Fruit fly (Drosophila melanogaster) whole organism, embryonic: ENCODE results near the gene Antdh.

ENCODE experiments used
- BEAF-32 ChIP-seq: fragments of 200-800 bp; sonication (Bioruptor generic); optimal IDR thresholded peaks from 3 replicates; lab custom pipeline; 2017; ENCODE audit warnings: missing biosample characterization, missing genetic modification characterization, mild to moderate bottlenecking, moderate library complexity, missing genetic modification reagents
- Bgb ChIP-seq: fragments of 200-800 bp; sonication (Bioruptor generic); IDR thresholded peaks from 2 replicates; pipeline ENCODE4 v1.3.6; 2022; ENCODE audit warnings: missing biosample characterization, missing genetic modification characterization; ENCODE audit not compliant: partially characterized antibody
- C15 ChIP-seq: fragments of 200-800 bp; sonication (Bioruptor generic); IDR thresholded peaks from 3 replicates; pipeline ENCODE4 v1.3.6; 2022; ENCODE audit warnings: missing biosample characterization, missing genetic modification characterization
- CG11398 ChIP-seq: fragments of 200-800 bp; sonication (Bioruptor generic); optimal IDR thresholded peaks from 2 replicates; lab custom pipeline; 2016; ENCODE audit warnings: missing biosample characterization, missing genetic modification characterization
- CG11723 ChIP-seq: fragments of 200-800 bp; sonication (Bioruptor generic); optimal IDR thresholded peaks from 2 replicates; lab custom pipeline; 2017; ENCODE audit warnings: missing biosample characterization, mild to moderate bottlenecking, missing genetic modification characterization
- CG12155 ChIP-seq: fragments of 200-800 bp; sonication (Bioruptor generic); optimal IDR thresholded peaks from 3 replicates; lab custom pipeline; 2016; ENCODE audit warnings: missing biosample characterization, missing genetic modification characterization
- CG12659 ChIP-seq: fragments of 200-800 bp; sonication (Bioruptor generic); optimal IDR thresholded peaks from 3 replicates; lab custom pipeline; 2017; ENCODE audit warnings: mild to moderate bottlenecking, missing biosample characterization, missing genetic modification reagents, missing genetic modification characterization
- CG12942 ChIP-seq: fragments of 200-800 bp; sonication (Bioruptor generic); optimal IDR thresholded peaks from 3 replicates; lab custom pipeline; 2016; ENCODE audit warnings: missing biosample characterization, missing genetic modification characterization
- CG14667 ChIP-seq: fragments of 200-800 bp; sonication (Bioruptor generic); IDR thresholded peaks from 2 replicates; pipeline ENCODE4 v1.3.6; 2022; ENCODE audit warnings: missing biosample characterization, missing genetic modification characterization
- CG14710 ChIP-seq: fragments of 200-800 bp; sonication (Bioruptor generic); optimal IDR thresholded peaks from 3 replicates; lab custom pipeline; 2019; ENCODE audit warnings: missing biosample characterization, mild to moderate bottlenecking, missing genetic modification characterization, moderate library complexity
- CG15479 ChIP-seq: fragments of 200-800 bp; sonication (Bioruptor generic); optimal IDR thresholded peaks from 3 replicates; lab custom pipeline; 2019; ENCODE audit warnings: missing biosample characterization, mild to moderate bottlenecking, missing genetic modification characterization, moderate library complexity
- CG1647 ChIP-seq: fragments of 200-800 bp; sonication (Bioruptor generic); optimal IDR thresholded peaks from 3 replicates; lab custom pipeline; 2016; ENCODE audit warnings: missing biosample characterization, missing genetic modification characterization
- CG16779 ChIP-seq: fragments of 200-800 bp; sonication (Bioruptor generic); IDR thresholded peaks from 2 replicates; pipeline ENCODE4 v1.3.6; 2022; ENCODE audit warnings: missing biosample characterization, missing genetic modification characterization
- CG17568 ChIP-seq: fragments of 200-800 bp; sonication (Bioruptor generic); optimal IDR thresholded peaks from 2 replicates; lab custom pipeline; 2018; ENCODE audit warnings: missing biosample characterization, mild to moderate bottlenecking, missing genetic modification characterization, moderate library complexity
- CG17612 ChIP-seq: fragments of 200-800 bp; sonication (Bioruptor generic); IDR thresholded peaks from 2 replicates; pipeline ENCODE4 v1.3.6; 2022; ENCODE audit warnings: missing biosample characterization, missing genetic modification characterization
- CG1792 ChIP-seq: fragments of 200-800 bp; sonication (Bioruptor generic); optimal IDR thresholded peaks from 2 replicates; lab custom pipeline; 2016; ENCODE audit warnings: missing biosample characterization, missing genetic modification characterization
- CG5245 ChIP-seq: fragments of 200-800 bp; sonication (Bioruptor generic); optimal IDR thresholded peaks from 3 replicates; lab custom pipeline; 2016; ENCODE audit warnings: missing biosample characterization, missing genetic modification characterization
- CG7839 ChIP-seq: fragments of 200-800 bp; sonication (Bioruptor generic); optimal IDR thresholded peaks from 3 replicates; lab custom pipeline; 2018; ENCODE audit warnings: missing biosample characterization, mild to moderate bottlenecking, missing genetic modification characterization, moderate library complexity
- CG8281 ChIP-seq: fragments of 200-800 bp; sonication (Bioruptor generic); optimal IDR thresholded peaks from 2 replicates; lab custom pipeline; 2018; ENCODE audit warnings: missing biosample characterization, mild to moderate bottlenecking, missing genetic modification characterization, moderate library complexity
- CG8478 ChIP-seq: fragments of >200 bp; optimal IDR thresholded peaks from 2 replicates; lab custom pipeline; 2018
- CG9727 ChIP-seq: fragments of 200-800 bp; sonication (Bioruptor generic); optimal IDR thresholded peaks from 3 replicates; lab custom pipeline; 2017; ENCODE audit warnings: missing biosample characterization, mild to moderate bottlenecking, missing genetic modification characterization
- CG9817 ChIP-seq: fragments of 200-800 bp; sonication (Bioruptor generic); optimal IDR thresholded peaks from 2 replicates; lab custom pipeline; 2018; ENCODE audit warnings: missing biosample characterization, mild to moderate bottlenecking, missing genetic modification characterization, moderate library complexity
- Dad ChIP-seq: fragments of 200-800 bp; sonication (Bioruptor generic); optimal IDR thresholded peaks from 3 replicates; lab custom pipeline; 2016; ENCODE audit warnings: missing biosample characterization, missing genetic modification characterization
- Dek ChIP-seq: fragments of 200-800 bp; sonication (Bioruptor generic); optimal IDR thresholded peaks from 3 replicates; lab custom pipeline; 2019; ENCODE audit warnings: missing biosample characterization, mild to moderate bottlenecking, missing genetic modification characterization, moderate library complexity
- Dref ChIP-seq: fragments of 200-800 bp; sonication (Bioruptor generic); IDR thresholded peaks from 2 replicates; pipeline ENCODE4 v1.3.6; 2022; ENCODE audit warnings: missing biosample characterization, missing genetic modification characterization
- Ets65A ChIP-seq: fragments of 200-800 bp; sonication (Bioruptor generic); peaks from one replicate; lab custom pipeline; 2016; ENCODE audit warnings: missing biosample characterization, missing genetic modification characterization
- H15 ChIP-seq: fragments of 200-800 bp; sonication (Bioruptor generic); IDR thresholded peaks from 3 replicates; pipeline ENCODE4 v1.3.6; 2022; ENCODE audit warnings: missing biosample characterization, missing genetic modification characterization
- HLH4C ChIP-seq: fragments of 200-800 bp; sonication (Bioruptor generic); IDR thresholded peaks from 3 replicates; pipeline ENCODE4 v1.3.6; 2022; ENCODE audit warnings: missing biosample characterization, missing genetic modification characterization; ENCODE audit not compliant: partially characterized antibody
- HmgD ChIP-seq: fragments of 200-800 bp; sonication (Bioruptor generic); optimal IDR thresholded peaks from 3 replicates; lab custom pipeline; 2016; ENCODE audit warnings: missing biosample characterization, missing genetic modification characterization
- Hr51 ChIP-seq, 2 experiments: fragments of 200-800 bp; sonication (Bioruptor generic); optimal IDR thresholded peaks; 2 replicates in 1 of 2; 3 replicates in 1 of 2; lab custom pipeline; 2016 to 2018; ENCODE audit warnings: missing biosample characterization in 2 of 2, missing genetic modification characterization in 2 of 2, mild to moderate bottlenecking in 1 of 2, moderate library complexity in 1 of 2
- Hr78 ChIP-seq, 2 experiments: fragments of 200-800 bp in 1 of 2; fragments of >200 bp in 1 of 2; sonication (Bioruptor generic) in 1 of 2; optimal IDR thresholded peaks; 2 replicates each; lab custom pipeline; 2017 to 2019; ENCODE audit warnings: missing biosample characterization in 2 of 2, missing genetic modification characterization in 2 of 2, mild to moderate bottlenecking in 1 of 2, moderate library complexity in 1 of 2
- MBD-R2 ChIP-seq: fragments of 200-800 bp; sonication (Bioruptor generic); IDR thresholded peaks from 2 replicates; pipeline ENCODE4 v1.3.6; 2022; ENCODE audit warnings: missing biosample characterization, missing genetic modification characterization
- Max ChIP-seq: fragments of 200-800 bp; sonication (Bioruptor generic); optimal IDR thresholded peaks from 2 replicates; lab custom pipeline; 2016; ENCODE audit warnings: missing biosample characterization, mild to moderate bottlenecking, missing genetic modification characterization
- Med ChIP-seq: fragments of 200-800 bp; sonication (Bioruptor generic); peaks from one replicate; lab custom pipeline; 2016; ENCODE audit warnings: missing biosample characterization, missing genetic modification characterization, mild to moderate bottlenecking, inconsistent platforms, moderate library complexity
- NC2β ChIP-seq: fragments of 200-800 bp; sonication (Bioruptor generic); optimal IDR thresholded peaks from 2 replicates; lab custom pipeline; 2016; ENCODE audit warnings: missing biosample characterization, missing genetic modification characterization
- Six4 ChIP-seq: fragments of 200-800 bp; sonication (Bioruptor generic); optimal IDR thresholded peaks from 2 replicates; lab custom pipeline; 2016; ENCODE audit warnings: missing biosample characterization, missing genetic modification characterization
- bsh ChIP-seq, 2 experiments: fragments of 200-800 bp; sonication (Bioruptor generic); optimal IDR thresholded peaks; 2 replicates each; lab custom pipeline; 2017 to 2018; ENCODE audit warnings: mild to moderate bottlenecking in 2 of 2, missing biosample characterization in 2 of 2, missing genetic modification characterization in 2 of 2, moderate library complexity in 1 of 2
- dm ChIP-seq: fragments of 200-800 bp; sonication (Bioruptor generic); optimal IDR thresholded peaks from 3 replicates; lab custom pipeline; 2016; ENCODE audit warnings: missing biosample characterization, missing genetic modification characterization
- dmrt99B ChIP-seq: fragments of 200-800 bp; sonication (Bioruptor generic); optimal IDR thresholded peaks from 2 replicates; lab custom pipeline; 2018; ENCODE audit warnings: missing biosample characterization, mild to moderate bottlenecking, missing genetic modification characterization, moderate library complexity
- ems ChIP-seq: fragments of 200-800 bp; sonication (Bioruptor generic); optimal IDR thresholded peaks from 3 replicates; lab custom pipeline; 2016; ENCODE audit warnings: missing biosample characterization, missing genetic modification characterization
- gce ChIP-seq: fragments of 200-800 bp; sonication (Bioruptor generic); IDR thresholded peaks from 3 replicates; pipeline ENCODE4 v1.3.6; 2022; ENCODE audit warnings: missing biosample characterization, missing genetic modification characterization
- gcm2 ChIP-seq: fragments of 200-800 bp; sonication (Bioruptor generic); optimal IDR thresholded peaks from 2 replicates; lab custom pipeline; 2016; ENCODE audit warnings: missing biosample characterization, missing genetic modification characterization
- h ChIP-seq: fragments of >200 bp; optimal IDR thresholded peaks from 2 replicates; lab custom pipeline; 2017
- jigr1 ChIP-seq: fragments of 200-800 bp; sonication (Bioruptor generic); IDR thresholded peaks from 3 replicates; pipeline ENCODE4 v1.3.6; 2022; ENCODE audit warnings: missing biosample characterization, missing genetic modification characterization
- lab ChIP-seq: fragments of 200-800 bp; sonication (Bioruptor generic); optimal IDR thresholded peaks from 3 replicates; lab custom pipeline; 2017; ENCODE audit warnings: missing biosample characterization, missing genetic modification characterization, mild to moderate bottlenecking, moderate library complexity, missing genetic modification reagents
- pros ChIP-seq: fragments of 200-800 bp; sonication (Bioruptor generic); optimal IDR thresholded peaks from 3 replicates; lab custom pipeline; 2019; ENCODE audit warnings: missing biosample characterization, mild to moderate bottlenecking, missing genetic modification characterization, moderate library complexity
- ranshi ChIP-seq: fragments of 200-800 bp; sonication (Bioruptor generic); IDR thresholded peaks from 2 replicates; pipeline ENCODE4 v1.3.6; 2022; ENCODE audit warnings: missing biosample characterization, missing genetic modification characterization
- row ChIP-seq: fragments of 200-800 bp; sonication (Bioruptor generic); IDR thresholded peaks from 3 replicates; pipeline ENCODE4 v1.3.6; 2022; ENCODE audit warnings: missing biosample characterization, missing genetic modification characterization
- sens ChIP-seq: fragments of 200-800 bp; sonication (Bioruptor generic); peaks from one replicate; lab custom pipeline; 2016; ENCODE audit warnings: missing biosample characterization, missing genetic modification characterization
- ssp ChIP-seq: fragments of 200-800 bp; sonication (Bioruptor generic); IDR thresholded peaks from 2 replicates; pipeline ENCODE4 v1.3.6; 2022; ENCODE audit warnings: missing biosample characterization, missing genetic modification characterization
- usp ChIP-seq: fragments of >200 bp; optimal IDR thresholded peaks from 2 replicates; lab custom pipeline; 2017; ENCODE audit warnings: missing biosample characterization, missing genetic modification characterization
- yki ChIP-seq: fragments of >200 bp; optimal IDR thresholded peaks from 3 replicates; lab custom pipeline; 2018

Antdh gene

dm6 chrX:11148272-11148835, 20.5 kb downstream of the Antdh start, which contains the start of gene Ran (continued):
- no peak for TF ChIP-seq jigr1 (GFP tag; lab: Robert Waterston, UW)
- no peak for TF ChIP-seq Dad (GFP tag; lab: Kevin White, UChicago)
- no peak for TF ChIP-seq Hr78 (GFP tag; optimal IDR thresholded peaks at IDR 0.05; lab: Kevin White, UChicago)
- no peak for TF ChIP-seq bsh (GFP tag; optimal IDR thresholded peaks at IDR 0.05; lab: Kevin White, UChicago)
- peak; percentile 44 for TF ChIP-seq sens (GFP tag; lab: Kevin White, UChicago)
- no peak for TF ChIP-seq h (lab: Kevin White, UChicago)
- no peak for TF ChIP-seq CG15479 (GFP tag; lab: Kevin White, UChicago)
- TF ChIP-seq row (GFP tag; lab: Robert Waterston, UW) = peak; percentile 81
- peak; percentile 21 for TF ChIP-seq CG12659 (GFP tag; lab: Kevin White, UChicago)
- peak; percentile 59 for TF ChIP-seq Med (GFP tag; lab: Kevin White, UChicago)
- peak; percentile 7; the same call in 1 of the 2 replicates for TF ChIP-seq CG14667
- peak; percentile 65 for TF ChIP-seq Dref (GFP tag; lab: Robert Waterston, UW)
- TF ChIP-seq Max (GFP tag; lab: Kevin White, UChicago) = no peak
- peak; percentile 35 for TF ChIP-seq MBD-R2
- TF ChIP-seq CG1647 (GFP tag; lab: Kevin White, UChicago) = no peak
- no peak for TF ChIP-seq CG17568
- TF ChIP-seq Dek = no peak
- peak; percentile 37; the same call in 1 of the 2 replicates for TF ChIP-seq Bgb (GFP tag; lab: Robert Waterston, UW)
- TF ChIP-seq CG17612 (GFP tag; lab: Robert Waterston, UW) = no peak
- TF ChIP-seq CG11398 (GFP tag; lab: Kevin White, UChicago) = no peak
- no peak for TF ChIP-seq CG12942
- TF ChIP-seq HLH4C (GFP tag; lab: Robert Waterston, UW) = 0 out of 3 replicates have a peak, but pooled peaks have one; percentile 32
- TF ChIP-seq Hr51 (GFP tag; optimal IDR thresholded peaks at IDR 0.05; lab: Kevin White, UChicago) = no peak
- TF ChIP-seq dmrt99B (tag; lab: Kevin White, UChicago) = no peak
- no peak for TF ChIP-seq CG9727 (GFP tag; lab: Kevin White, UChicago)
- TF ChIP-seq pros (GFP tag; lab: Kevin White, UChicago) = no peak
- TF ChIP-seq lab (GFP tag; lab: Kevin White, UChicago) = peak; percentile 15
- TF ChIP-seq Six4 (GFP tag; lab: Kevin White, UChicago) = no peak
- no peak for TF ChIP-seq gcm2 (GFP tag; lab: Kevin White, UChicago)
- TF ChIP-seq gce (GFP tag; lab: Robert Waterston, UW) = no peak
- no peak for TF ChIP-seq yki (lab: Kevin White, UChicago)
- no peak for TF ChIP-seq ems
- TF ChIP-seq CG9817 (tag; lab: Kevin White, UChicago) = peak; percentile 36
- TF ChIP-seq BEAF-32 = peak; percentile 66
- TF ChIP-seq usp (GFP tag; lab: Kevin White, UChicago) = no peak
- TF ChIP-seq CG5245 (GFP tag; lab: Kevin White, UChicago) = no peak
- peak; percentile 98 for TF ChIP-seq ssp (GFP tag; lab: Robert Waterston, UW)
- TF ChIP-seq C15 = no peak
- TF ChIP-seq CG8281 (tag; lab: Kevin White, UChicago) = no peak
- TF ChIP-seq Ets65A (GFP tag; lab: Kevin White, UChicago) = no peak
- no peak for TF ChIP-seq NC2β (GFP tag; lab: Kevin White, UChicago)
- no peak for TF ChIP-seq CG11723
- TF ChIP-seq CG1792 = no peak
- no peak for TF ChIP-seq dm (GFP tag; lab: Kevin White, UChicago)
- no peak for TF ChIP-seq CG7839 (tag; lab: Kevin White, UChicago)
- no peak for TF ChIP-seq HmgD
- TF ChIP-seq CG12155 (GFP tag; lab: Kevin White, UChicago) = no peak
- TF ChIP-seq CG14710 (tag; lab: Kevin White, UChicago) = peak; percentile 31
- TF ChIP-seq ranshi (GFP tag; lab: Robert Waterston, UW) = no peak; the same call in 1 of the 2 replicates
- TF ChIP-seq H15 = no peak
- TF ChIP-seq CG16779 (GFP tag; lab: Robert Waterston, UW) = no peak
- TF ChIP-seq CG8478 (lab: Kevin White, UChicago) = no peak
